Fruit fly (Drosophila melanogaster) whole organism, prepupa: Measurements from ENCODE around the gene blot.

Experiments
- CG3032 ChIP-seq: fragments of 200-800 bp; optimal IDR thresholded peaks from 2 replicates; lab custom pipeline; 2019; ENCODE audit warnings: missing biosample characterization, mild to moderate bottlenecking, missing genetic modification characterization, moderate library complexity
- CG31627 ChIP-seq: fragments of 200-800 bp; sonication (Bioruptor generic); optimal IDR thresholded peaks from 3 replicates; lab custom pipeline; 2016; ENCODE audit warnings: missing biosample characterization, missing genetic modification characterization
- CG4318 ChIP-seq: fragments of 200-800 bp; sonication (Bioruptor generic); optimal IDR thresholded peaks from 3 replicates; lab custom pipeline; 2017; ENCODE audit warnings: missing biosample characterization, mild to moderate bottlenecking, missing genetic modification characterization
- CG8319 ChIP-seq: fragments of 200-800 bp; sonication (Bioruptor generic); optimal IDR thresholded peaks from 3 replicates; lab custom pipeline; 2016; ENCODE audit warnings: missing biosample characterization, missing genetic modification characterization
- Hr38 ChIP-seq: sonication (Bioruptor generic); optimal IDR thresholded peaks from 2 replicates; lab custom pipeline; 2016; ENCODE audit warnings: missing biosample characterization, missing genetic modification characterization
- dac ChIP-seq: fragments of 200-800 bp; sonication (Bioruptor generic); optimal IDR thresholded peaks from 2 replicates; lab custom pipeline; 2017; ENCODE audit warnings: missing biosample characterization, mild to moderate bottlenecking, missing genetic modification characterization

- TF ChIP-seq CG3032 (tag; lab: Kevin White, UChicago) = no peak
- no peak for TF ChIP-seq CG8319 (GFP tag; lab: Kevin White, UChicago)
- TF ChIP-seq CG31627 = no peak
- TF ChIP-seq CG4318 = no peak
- no peak for TF ChIP-seq dac
- TF ChIP-seq Hr38 = no peak
Observed at dm6 chr3L:17349604-17350003, 71.7 kb downstream of the blot start, which contains the start of gene Mip.
